Worm (Caenorhabditis elegans) whole organism, L4 larva: ENCODE measurements around the gene C45H4.14.

Experiments
- D1046.2 ChIP-seq: fragments of 200-800 bp; sonication (Bioruptor generic); IDR thresholded peaks from 2 replicates; pipeline ENCODE4 v1.3.6; 2022; ENCODE audit warnings: missing genetic modification characterization, missing compliant biosample characterization
- F44E2.7 ChIP-seq: fragments of 200-800 bp; sonication (Bioruptor generic); IDR thresholded peaks from 2 replicates; pipeline ENCODE4 v2.1.2; 2022; ENCODE audit warnings: missing genetic modification characterization, missing compliant biosample characterization
- aha-1 ChIP-seq: fragments of 150-350 bp; peaks from one replicate; lab custom pipeline; 2014; ENCODE audit warnings: missing biosample characterization, missing genetic modification characterization
- dmd-9 ChIP-seq: fragments of 200-800 bp; sonication (Bioruptor generic); IDR thresholded peaks from 2 replicates; pipeline ENCODE4 v1.3.6; 2022; ENCODE audit warnings: missing genetic modification reagents, missing genetic modification characterization, missing compliant biosample characterization
- mdl-1 ChIP-seq, 2 experiments: fragments of 150-350 bp in 1 of 2; sonication (generic microtip) in 1 of 2; optimal IDR thresholded peaks; 2 replicates each; lab custom pipeline; 2014 to 2017; ENCODE audit warnings: missing biosample characterization in 2 of 2, missing genetic modification characterization in 2 of 2
- nhr-102 ChIP-seq: sonication (generic microtip); optimal IDR thresholded peaks from 2 replicates; lab custom pipeline; 2016; ENCODE audit warnings: mild to moderate bottlenecking, missing genetic modification characterization, moderate library complexity, missing compliant biosample characterization
- nhr-11 ChIP-seq: fragments of 150-350 bp; optimal IDR thresholded peaks from 2 replicates; lab custom pipeline; 2014; ENCODE audit warnings: missing biosample characterization, missing genetic modification characterization
- pha-4 ChIP-seq, 2 experiments: fragments of 150-350 bp in 1 of 2; fragments of 200-800 bp in 1 of 2; sonication (Bioruptor generic) in 1 of 2; IDR thresholded peaks in 1 of 2; optimal IDR thresholded peaks in 1 of 2; 2 replicates each; pipeline versions ENCODE4 v1.3.6 to Lab custom; 2014 to 2022; ENCODE audit warnings: missing genetic modification characterization in 2 of 2, missing genetic modification reagents in 2 of 2, missing biosample characterization in 1 of 2, missing compliant biosample characterization in 1 of 2
- tra-1 ChIP-seq: fragments of 200-800 bp; sonication (Bioruptor generic); IDR thresholded peaks from 2 replicates; pipeline ENCODE4 v1.3.6; 2022; ENCODE audit warnings: missing genetic modification reagents, missing genetic modification characterization, missing compliant biosample characterization
- vab-7 ChIP-seq: fragments of 200-800 bp; sonication (Bioruptor generic); IDR thresholded peaks from 2 replicates; pipeline ENCODE4 v1.3.6; 2022; ENCODE audit warnings: missing genetic modification reagents, missing genetic modification characterization, missing compliant biosample characterization

ce11 chrV:2119529-2119928 lies 39.7 kb downstream of the C45H4.14 start, which contains the start of gene F22F7.11:
- TF ChIP-seq pha-4 (GFP tag; IDR thresholded peaks at IDR 0.05; lab: Robert Waterston, UW) (no peak), pha-4 (tag; optimal IDR thresholded peaks at IDR 0.05; lab: Kevin White, UChicago) (no peak), D1046.2 (GFP tag; lab: Robert Waterston, UW) (no peak), vab-7 (no peak), nhr-102 (tag; lab: Kevin White, UChicago) (no peak), aha-1 (no peak), nhr-11 (tag; lab: Kevin White, UChicago) (no peak), tra-1 (GFP tag; lab: Robert Waterston, UW) (no peak), F44E2.7 (GFP tag; lab: Robert Waterston, UW) (no peak), dmd-9 (GFP tag; lab: Robert Waterston, UW) (no peak), mdl-1 (tag; optimal IDR thresholded peaks at IDR 0.05; lab: Kevin White, UChicago) (no peak)
